Worm (Caenorhabditis elegans) whole organism, L2 larva: ENCODE results near the gene Y45G5AL.1.

Source experiments
- C34F6.9 ChIP-seq: fragments of 150-350 bp; optimal IDR thresholded peaks from 2 replicates; lab custom pipeline; 2014; ENCODE audit warnings: missing biosample characterization, missing genetic modification characterization
- F13H6.1 ChIP-seq: sonication (generic microtip); optimal IDR thresholded peaks from 2 replicates; lab custom pipeline; 2016; ENCODE audit warnings: missing genetic modification characterization, missing compliant biosample characterization
- R02D3.7 ChIP-seq: fragments of 150-350 bp; optimal IDR thresholded peaks from 2 replicates; lab custom pipeline; 2014; ENCODE audit warnings: missing biosample characterization, missing genetic modification characterization
- Y55F3AM.14 ChIP-seq: fragments of 200-800 bp; sonication (Bioruptor generic); optimal IDR thresholded peaks from 2 replicates; lab custom pipeline; 2018; ENCODE audit warnings: mild to moderate bottlenecking, missing genetic modification characterization, missing compliant biosample characterization
- ZK546.5 ChIP-seq: sonication (generic microtip); optimal IDR thresholded peaks from 2 replicates; lab custom pipeline; 2017; ENCODE audit warnings: missing biosample characterization, missing genetic modification characterization
- alr-1 ChIP-seq: fragments of 150-350 bp; optimal IDR thresholded peaks from 2 replicates; lab custom pipeline; 2014; ENCODE audit warnings: missing biosample characterization, missing genetic modification characterization
- aly-2 ChIP-seq: fragments of 150-350 bp; optimal IDR thresholded peaks from 2 replicates; lab custom pipeline; 2014; ENCODE audit warnings: missing biosample characterization, missing genetic modification characterization
- ama-1 ChIP-seq: fragments of 150-350 bp; optimal IDR thresholded peaks from 2 replicates; lab custom pipeline; 2018; ENCODE audit warnings: inconsistent platforms
- blmp-1 ChIP-seq: sonication (generic microtip); optimal IDR thresholded peaks from 2 replicates; lab custom pipeline; 2017; ENCODE audit warnings: missing genetic modification characterization, mild to moderate bottlenecking, missing compliant biosample characterization, antibody characterized with exemption, moderate library complexity; ENCODE audit not compliant: insufficient read depth
- ceh-16 ChIP-seq: fragments of 150-350 bp; optimal IDR thresholded peaks from 2 replicates; lab custom pipeline; 2014; ENCODE audit warnings: missing biosample characterization, missing genetic modification characterization
- ceh-82 ChIP-seq: fragments of 150-350 bp; optimal IDR thresholded peaks from 2 replicates; lab custom pipeline; 2014; ENCODE audit warnings: missing biosample characterization, missing genetic modification characterization
- crh-2 ChIP-seq: sonication (generic microtip); optimal IDR thresholded peaks from 2 replicates; lab custom pipeline; 2017; ENCODE audit warnings: missing biosample characterization, missing genetic modification characterization
- dmd-4 ChIP-seq: sonication (generic microtip); optimal IDR thresholded peaks from 2 replicates; lab custom pipeline; 2017; ENCODE audit warnings: missing biosample characterization, missing genetic modification characterization
- egl-27 ChIP-seq: sonication (generic microtip); optimal IDR thresholded peaks from 3 replicates; lab custom pipeline; 2017; ENCODE audit warnings: missing biosample characterization, missing genetic modification reagents, missing genetic modification characterization
- elt-1 ChIP-seq: fragments of 150-350 bp; optimal IDR thresholded peaks from 2 replicates; lab custom pipeline; 2014; ENCODE audit warnings: missing biosample characterization, missing genetic modification characterization
- elt-3 ChIP-seq: sonication (generic microtip); optimal IDR thresholded peaks from 2 replicates; lab custom pipeline; 2017; ENCODE audit warnings: missing biosample characterization, missing genetic modification characterization
- fos-1 ChIP-seq: fragments of 150-350 bp; optimal IDR thresholded peaks from 2 replicates; lab custom pipeline; 2014; ENCODE audit warnings: missing biosample characterization, missing genetic modification characterization
- gmeb-1 ChIP-seq: fragments of 150-350 bp; optimal IDR thresholded peaks from 2 replicates; lab custom pipeline; 2014; ENCODE audit warnings: missing biosample characterization, missing genetic modification characterization
- lin-11 ChIP-seq: fragments of 150-350 bp; sonication (generic microtip); optimal IDR thresholded peaks from 2 replicates; lab custom pipeline; 2014; ENCODE audit warnings: missing biosample characterization, missing genetic modification characterization, inconsistent platforms, mixed read lengths
- lin-39 ChIP-seq: fragments of 150-350 bp; optimal IDR thresholded peaks from 2 replicates; lab custom pipeline; 2014; ENCODE audit warnings: missing biosample characterization, missing genetic modification reagents, missing genetic modification characterization
- lsy-2 ChIP-seq, 2 experiments: fragments of 150-350 bp in 1 of 2; sonication (generic microtip) in 1 of 2; optimal IDR thresholded peaks; 2 replicates each; lab custom pipeline; 2014 to 2017; ENCODE audit warnings: missing biosample characterization in 2 of 2, missing genetic modification characterization in 2 of 2
- mab-5 ChIP-seq: fragments of 150-350 bp; optimal IDR thresholded peaks from 2 replicates; lab custom pipeline; 2014; ENCODE audit warnings: missing biosample characterization, missing genetic modification characterization
- mbf-1 ChIP-seq: sonication (generic microtip); optimal IDR thresholded peaks from 2 replicates; lab custom pipeline; 2017; ENCODE audit warnings: missing biosample characterization, missing genetic modification characterization
- mdl-1 ChIP-seq, 2 experiments: fragments of 150-350 bp in 1 of 2; sonication (generic microtip) in 1 of 2; optimal IDR thresholded peaks; 2 replicates each; lab custom pipeline; 2017; ENCODE audit warnings: missing biosample characterization in 2 of 2, missing genetic modification characterization in 2 of 2
- nhr-10 ChIP-seq: sonication (generic microtip); optimal IDR thresholded peaks from 2 replicates; lab custom pipeline; 2017; ENCODE audit warnings: missing biosample characterization, missing genetic modification characterization
- nhr-12 ChIP-seq: fragments of 150-350 bp; optimal IDR thresholded peaks from 2 replicates; lab custom pipeline; 2014; ENCODE audit warnings: missing biosample characterization, missing genetic modification characterization
- nhr-21 ChIP-seq: fragments of 150-350 bp; optimal IDR thresholded peaks from 2 replicates; lab custom pipeline; 2014; ENCODE audit warnings: missing biosample characterization, missing genetic modification characterization
- nhr-23 ChIP-seq: fragments of 150-350 bp; optimal IDR thresholded peaks from 2 replicates; lab custom pipeline; 2014; ENCODE audit warnings: missing biosample characterization, missing genetic modification reagents, missing genetic modification characterization
- nhr-237 ChIP-seq: fragments of 150-350 bp; optimal IDR thresholded peaks from 2 replicates; lab custom pipeline; 2014; ENCODE audit warnings: missing biosample characterization, missing genetic modification characterization
- nhr-25 ChIP-seq: fragments of 150-350 bp; sonication (generic microtip); optimal IDR thresholded peaks from 3 replicates; lab custom pipeline; 2014; ENCODE audit warnings: missing biosample characterization, missing genetic modification characterization
- nhr-6 ChIP-seq: fragments of 150-350 bp; optimal IDR thresholded peaks from 2 replicates; lab custom pipeline; 2014; ENCODE audit warnings: missing biosample characterization, missing genetic modification characterization
- nhr-77 ChIP-seq: fragments of 150-350 bp; optimal IDR thresholded peaks from 2 replicates; lab custom pipeline; 2014; ENCODE audit warnings: missing biosample characterization, missing genetic modification characterization
- peb-1 ChIP-seq: fragments of 150-350 bp; optimal IDR thresholded peaks from 2 replicates; lab custom pipeline; 2014; ENCODE audit warnings: missing biosample characterization, missing genetic modification characterization
- sem-4 ChIP-seq: fragments of 150-350 bp; optimal IDR thresholded peaks from 2 replicates; lab custom pipeline; 2014; ENCODE audit warnings: missing biosample characterization, missing genetic modification reagents, missing genetic modification characterization
- skn-1 ChIP-seq: sonication (generic microtip); optimal IDR thresholded peaks from 2 replicates; lab custom pipeline; 2017; ENCODE audit warnings: missing biosample characterization, missing genetic modification characterization
- sma-3 ChIP-seq: sonication (generic microtip); optimal IDR thresholded peaks from 2 replicates; lab custom pipeline; 2016; ENCODE audit warnings: missing genetic modification reagents, missing genetic modification characterization, missing compliant biosample characterization
- sma-9 ChIP-seq, 2 experiments: fragments of 150-350 bp in 1 of 2; sonication (generic microtip) in 1 of 2; optimal IDR thresholded peaks; 2 replicates each; lab custom pipeline; 2014 to 2016; ENCODE audit warnings: missing genetic modification characterization in 2 of 2, mild to moderate bottlenecking in 1 of 2, missing biosample characterization in 1 of 2, missing compliant biosample characterization in 1 of 2, missing genetic modification reagents in 1 of 2, moderate library complexity in 1 of 2
- snpc-4 ChIP-seq: fragments of 150-350 bp; optimal IDR thresholded peaks from 2 replicates; lab custom pipeline; 2014; ENCODE audit warnings: missing biosample characterization, missing genetic modification characterization
- unc-39 ChIP-seq: fragments of 150-350 bp; optimal IDR thresholded peaks from 2 replicates; lab custom pipeline; 2014; ENCODE audit warnings: missing biosample characterization, missing genetic modification characterization
- unc-62 ChIP-seq: fragments of 150-350 bp; optimal IDR thresholded peaks from 2 replicates; lab custom pipeline; 2014; ENCODE audit warnings: missing biosample characterization, missing genetic modification reagents, missing genetic modification characterization
- zag-1 ChIP-seq: fragments of 150-350 bp; optimal IDR thresholded peaks from 2 replicates; lab custom pipeline; 2014; ENCODE audit warnings: missing biosample characterization, missing genetic modification characterization
- ztf-1 ChIP-seq: fragments of 200-800 bp; sonication (Bioruptor generic); conservative IDR thresholded peaks from 2 replicates; pipeline ENCODE4 v1.3.6; 2022; ENCODE audit warnings: missing genetic modification characterization, missing compliant biosample characterization
- ztf-11 ChIP-seq: sonication (generic microtip); optimal IDR thresholded peaks from 2 replicates; lab custom pipeline; 2017; ENCODE audit warnings: missing biosample characterization, missing genetic modification characterization
- ztf-4 ChIP-seq: fragments of 150-350 bp; optimal IDR thresholded peaks from 2 replicates; lab custom pipeline; 2014; ENCODE audit warnings: missing biosample characterization, missing genetic modification characterization

Gene Y45G5AL.1

DNA sequence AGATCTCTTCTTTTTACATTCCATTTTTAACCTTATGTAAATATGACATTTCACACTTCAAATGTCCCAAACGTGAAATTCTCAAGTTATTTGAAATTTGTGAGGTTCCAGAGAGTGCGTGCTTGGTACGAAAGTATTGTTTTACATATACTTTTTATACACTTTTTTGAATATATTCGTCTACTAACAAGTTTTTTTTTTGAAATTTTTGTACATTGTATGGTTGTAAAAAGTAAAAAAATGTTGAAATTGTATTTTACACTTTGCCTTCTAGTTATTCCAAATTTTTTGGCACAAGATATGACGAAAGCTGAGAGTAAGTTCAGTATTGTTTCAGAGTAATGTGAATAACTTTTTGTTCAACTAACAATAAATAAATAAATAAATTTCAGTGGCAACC lies 9.6 kb upstream of the Y45G5AL.1 start, which contains the start of gene lgc-1:
Gene lgc-1 (plus strand): TSS at position 301 of the 400 bp plus-strand sequence.
- no peak for TF ChIP-seq blmp-1 (tag; lab: Kevin White, UChicago)
- TF ChIP-seq mdl-1 (tag; optimal IDR thresholded peaks at IDR 0.05; lab: Kevin White, UChicago) = no peak
- TF ChIP-seq ceh-16 (tag; lab: Kevin White, UChicago) = no peak
- no peak for TF ChIP-seq F13H6.1
- TF ChIP-seq ceh-82 = no peak
- no peak for TF ChIP-seq peb-1
- no peak for TF ChIP-seq nhr-12 (tag; lab: Kevin White, UChicago)
- no peak for TF ChIP-seq crh-2
- no peak for TF ChIP-seq lin-11 (tag; lab: Kevin White, UChicago)
- no peak for TF ChIP-seq nhr-25 (tag; lab: Kevin White, UChicago)
- TF ChIP-seq sma-9 (GFP tag; optimal IDR thresholded peaks at IDR 0.05; lab: Kevin White, UChicago) = no peak
- no peak for TF ChIP-seq sma-9 (tag; optimal IDR thresholded peaks at IDR 0.05; lab: Kevin White, UChicago)
- no peak for TF ChIP-seq zag-1 (tag; lab: Kevin White, UChicago)
- TF ChIP-seq ztf-1 (GFP tag; lab: Robert Waterston, UW) = no peak
- TF ChIP-seq nhr-21 (tag; lab: Kevin White, UChicago) = no peak
- no peak for TF ChIP-seq ztf-11

DNA sequence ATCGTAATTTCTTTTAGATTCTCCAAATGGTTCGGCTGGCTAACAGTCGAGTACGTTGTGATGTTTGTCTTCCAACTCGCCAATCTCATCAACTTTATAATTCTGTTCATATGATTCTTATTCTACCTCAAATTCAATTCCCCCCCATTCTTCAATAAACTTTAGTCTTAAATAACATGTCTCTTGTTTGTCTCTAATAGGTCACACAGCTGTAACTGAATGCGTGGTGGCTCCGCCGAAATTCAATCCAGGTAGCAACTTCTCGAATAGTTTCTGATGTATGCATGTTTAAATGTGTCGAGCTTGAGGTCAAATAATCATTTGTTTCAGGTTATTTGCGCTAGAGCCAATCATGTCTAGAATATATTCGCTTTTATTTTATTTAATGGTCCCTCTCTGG lies 5.6 kb upstream of the Y45G5AL.1 start, which contains the start of gene lgc-29:
Gene lgc-29 (plus strand): TSS at position 301 of the 400 bp plus-strand sequence.
- no peak for TF ChIP-seq elt-1 (tag; lab: Kevin White, UChicago)
- no peak for TF ChIP-seq peb-1
- TF ChIP-seq unc-39 (tag; lab: Kevin White, UChicago) = no peak
- TF ChIP-seq mbf-1 = no peak
- TF ChIP-seq blmp-1 (tag; lab: Kevin White, UChicago) = no peak
- TF ChIP-seq ztf-4 (tag; lab: Kevin White, UChicago) = no peak
- no peak for TF ChIP-seq gmeb-1 (tag; lab: Kevin White, UChicago)
- TF ChIP-seq nhr-23 (tag; lab: Kevin White, UChicago) = no peak
- no peak for TF ChIP-seq unc-62 (GFP tag; lab: Kevin White, UChicago)
- no peak for TF ChIP-seq sma-3 (GFP tag; lab: Kevin White, UChicago)
- no peak for TF ChIP-seq ama-1
- no peak for TF ChIP-seq R02D3.7
- TF ChIP-seq skn-1 (tag; lab: Kevin White, UChicago) = no peak
- TF ChIP-seq ZK546.5 (tag; lab: Kevin White, UChicago) = no peak
- no peak for TF ChIP-seq snpc-4 (tag; lab: Kevin White, UChicago)
- TF ChIP-seq lin-39 (tag; lab: Kevin White, UChicago) = no peak
- TF ChIP-seq sma-9 (GFP tag; optimal IDR thresholded peaks at IDR 0.05; lab: Kevin White, UChicago) = no peak
- TF ChIP-seq sma-9 (tag; optimal IDR thresholded peaks at IDR 0.05; lab: Kevin White, UChicago) = no peak
- TF ChIP-seq dmd-4 (tag; lab: Kevin White, UChicago) = no peak
- TF ChIP-seq zag-1 (tag; lab: Kevin White, UChicago) = no peak

DNA sequence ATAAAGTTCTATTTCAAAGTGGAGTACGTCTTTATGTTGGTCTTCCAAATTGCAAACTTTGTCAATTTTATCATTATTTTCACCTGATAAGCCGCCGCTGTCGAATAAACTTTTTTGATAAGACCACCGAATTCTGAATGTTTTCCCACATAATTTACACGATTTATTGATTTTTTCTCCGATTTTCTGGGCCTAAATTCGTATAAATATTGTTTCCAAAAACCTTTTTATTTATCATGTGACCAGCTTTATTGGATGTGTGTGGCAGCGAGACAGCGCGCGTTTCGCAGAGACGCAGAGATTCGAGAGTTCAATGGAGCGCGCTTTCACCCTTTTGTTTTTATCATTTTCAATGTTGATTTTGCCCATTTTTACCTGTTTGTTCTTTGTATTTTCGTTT lies 1.3 kb upstream of the Y45G5AL.1 start:
- TF ChIP-seq dmd-4 (tag; lab: Kevin White, UChicago) (no peak), sem-4 (peak; percentile 73), C34F6.9 (peak; percentile 95), nhr-25 (tag; lab: Kevin White, UChicago) (peak; percentile 91), elt-3 (no peak), mdl-1 (tag; optimal IDR thresholded peaks at IDR 0.05; lab: Kevin White, UChicago) (peak in 1 of 2 experiments; percentile 33), nhr-21 (tag; lab: Kevin White, UChicago) (peak; percentile 72), mbf-1 (no peak), lin-39 (tag; lab: Kevin White, UChicago) (no peak), ceh-16 (tag; lab: Kevin White, UChicago) (no peak), nhr-10 (tag; lab: Kevin White, UChicago) (no peak), egl-27 (tag; lab: Kevin White, UChicago) (peak; percentile 54), R02D3.7 (no peak), unc-62 (GFP tag; lab: Kevin White, UChicago) (no peak), alr-1 (tag; lab: Kevin White, UChicago) (no peak), sma-9 (GFP tag; optimal IDR thresholded peaks at IDR 0.05; lab: Kevin White, UChicago) (peak; percentile 89), sma-9 (tag; optimal IDR thresholded peaks at IDR 0.05; lab: Kevin White, UChicago) (no peak), lin-11 (tag; lab: Kevin White, UChicago) (peak; percentile 38), Y55F3AM.14 (GFP tag; lab: Kevin White, UChicago) (peak; percentile 69), fos-1 (tag; lab: Kevin White, UChicago) (peak; percentile 40), F13H6.1 (peak; percentile 76), ama-1 (no peak), ztf-4 (tag; lab: Kevin White, UChicago) (peak; percentile 63), nhr-6 (tag; lab: Kevin White, UChicago) (no peak), nhr-12 (tag; lab: Kevin White, UChicago) (no peak), ceh-82 (no peak), aly-2 (tag; lab: Kevin White, UChicago) (no peak), blmp-1 (tag; lab: Kevin White, UChicago) (peak; percentile 27), gmeb-1 (tag; lab: Kevin White, UChicago) (peak; percentile 78), peb-1 (no peak), mab-5 (tag; lab: Kevin White, UChicago) (peak; percentile 82), crh-2 (peak; percentile 87), elt-1 (tag; lab: Kevin White, UChicago) (no peak), lsy-2 (tag; optimal IDR thresholded peaks at IDR 0.05; lab: Kevin White, UChicago) (peak; percentile 53 to 90), snpc-4 (tag; lab: Kevin White, UChicago) (peak; percentile 4), unc-39 (tag; lab: Kevin White, UChicago) (no peak), ZK546.5 (tag; lab: Kevin White, UChicago) (no peak), nhr-77 (tag; lab: Kevin White, UChicago) (no peak), zag-1 (tag; lab: Kevin White, UChicago) (peak; percentile 40), skn-1 (tag; lab: Kevin White, UChicago) (no peak), nhr-23 (tag; lab: Kevin White, UChicago) (no peak), ztf-1 (GFP tag; lab: Robert Waterston, UW) (no peak), nhr-237 (tag; lab: Kevin White, UChicago) (no peak)
